Worm (Caenorhabditis elegans) whole organism, early embryonic: ENCODE data around the gene R07E5.7.
A peak's percentile ranks its signal among the peaks of the same experiment; 100 is the strongest.

Source experiments
- B0310.2 ChIP-seq: sonication (generic microtip); optimal IDR thresholded peaks from 2 replicates; lab custom pipeline; 2016; ENCODE audit warnings: mild to moderate bottlenecking, missing genetic modification characterization, missing compliant biosample characterization
- F13C5.2 ChIP-seq: sonication (generic microtip); optimal IDR thresholded peaks from 2 replicates; lab custom pipeline; 2017; ENCODE audit warnings: mild to moderate bottlenecking, missing genetic modification characterization, inconsistent platforms, missing compliant biosample characterization
- aly-1 ChIP-seq: sonication (generic microtip); optimal IDR thresholded peaks from 2 replicates; lab custom pipeline; 2016; ENCODE audit warnings: missing genetic modification characterization, missing compliant biosample characterization
- ama-1 ChIP-seq: fragments of 150-350 bp; optimal IDR thresholded peaks from 2 replicates; lab custom pipeline; 2014
- ceh-13 ChIP-seq: fragments of 200-800 bp; sonication (Bioruptor generic); optimal IDR thresholded peaks from 2 replicates; lab custom pipeline; 2018; ENCODE audit warnings: mild to moderate bottlenecking, missing genetic modification characterization, missing compliant biosample characterization
- ceh-36 ChIP-seq: sonication (generic microtip); optimal IDR thresholded peaks from 2 replicates; lab custom pipeline; 2016; ENCODE audit warnings: missing genetic modification characterization, inconsistent platforms, missing compliant biosample characterization
- ets-7 ChIP-seq: sonication (generic microtip); optimal IDR thresholded peaks from 2 replicates; lab custom pipeline; 2016; ENCODE audit warnings: missing genotype, missing genetic modification characterization, missing compliant biosample characterization
- flt-1 ChIP-seq: fragments of 200-800 bp; sonication (Bioruptor generic); IDR thresholded peaks from 2 replicates; pipeline ENCODE4 v1.3.6; 2022; ENCODE audit warnings: missing genetic modification characterization, missing compliant biosample characterization
- hmbx-1 ChIP-seq: sonication (generic microtip); optimal IDR thresholded peaks from 2 replicates; lab custom pipeline; 2016; ENCODE audit warnings: mild to moderate bottlenecking, missing genetic modification characterization, missing compliant biosample characterization
- hmg-4 ChIP-seq: fragments of 200-800 bp; sonication (Bioruptor generic); optimal IDR thresholded peaks from 2 replicates; lab custom pipeline; 2018; ENCODE audit warnings: mild to moderate bottlenecking, missing genetic modification characterization, missing compliant biosample characterization
- hnd-1 ChIP-seq: sonication (generic microtip); optimal IDR thresholded peaks from 2 replicates; lab custom pipeline; 2016; ENCODE audit warnings: missing genetic modification characterization, missing compliant biosample characterization
- pes-1 ChIP-seq: fragments of 200-800 bp; sonication (Bioruptor generic); IDR thresholded peaks from 2 replicates; pipeline ENCODE4 v1.3.6; 2022; ENCODE audit warnings: missing genetic modification reagents, missing genetic modification characterization, missing compliant biosample characterization
- scrt-1 ChIP-seq: fragments of 200-800 bp; sonication (Bioruptor generic); IDR thresholded peaks from 2 replicates; pipeline ENCODE4 v1.3.6; 2022; ENCODE audit warnings: missing genetic modification characterization, missing compliant biosample characterization
- sea-1 ChIP-seq: fragments of 200-800 bp; sonication (Bioruptor generic); conservative IDR thresholded peaks from 2 replicates; pipeline ENCODE4 v1.3.6; 2022; ENCODE audit warnings: missing genetic modification characterization, missing compliant biosample characterization
- tbx-11 ChIP-seq: fragments of 200-800 bp; sonication (Bioruptor generic); IDR thresholded peaks from 2 replicates; pipeline ENCODE4 v1.3.6; 2022; ENCODE audit warnings: missing genetic modification characterization, missing compliant biosample characterization
- tbx-37 ChIP-seq: fragments of 200-800 bp; sonication (Bioruptor generic); conservative IDR thresholded peaks from 2 replicates; pipeline ENCODE4 v1.3.6; 2022; ENCODE audit warnings: missing genetic modification reagents, missing genetic modification characterization, missing compliant biosample characterization
- tra-4 ChIP-seq: sonication (generic microtip); optimal IDR thresholded peaks from 2 replicates; lab custom pipeline; 2017; ENCODE audit warnings: missing genetic modification characterization, missing compliant biosample characterization

Gene R07E5.7

ce11 chrIII:4417956-4418355, 1.0 kb downstream of the R07E5.7 start, which contains the start of the genes R07E5.19 and pdcd-2:
Gene R07E5.19, minus strand, starts transcription at chrIII:4418056.
Gene pdcd-2, minus strand, starts transcription at chrIII:4418057.
- TF ChIP-seq hmbx-1 = no peak
- TF ChIP-seq tbx-37 (GFP tag; lab: Robert Waterston, UW) = no peak
- no peak for TF ChIP-seq ceh-13 (GFP tag; lab: Kevin White, UChicago)
- no peak for TF ChIP-seq pes-1

- TF ChIP-seq aly-1 (tag; lab: Kevin White, UChicago) (no peak), flt-1 (GFP tag; lab: Robert Waterston, UW) (no peak), F13C5.2 (tag; lab: Kevin White, UChicago) (no peak), hmg-4 (GFP tag; lab: Kevin White, UChicago) (no peak), pes-1 (no peak), tbx-11 (GFP tag; lab: Robert Waterston, UW) (no peak), ceh-36 (tag; lab: Kevin White, UChicago) (no peak), sea-1 (GFP tag; lab: Robert Waterston, UW) (no peak), B0310.2 (tag; lab: Kevin White, UChicago) (no peak), tra-4 (tag; lab: Kevin White, UChicago) (no peak), ceh-13 (GFP tag; lab: Kevin White, UChicago) (no peak), ama-1 (lab: Kevin White, UChicago) (no peak), ets-7 (tag; lab: Kevin White, UChicago) (no peak), hnd-1 (no peak), hmbx-1 (no peak), tbx-37 (GFP tag; lab: Robert Waterston, UW) (no peak), scrt-1 (GFP tag; lab: Robert Waterston, UW) (no peak)
These were observed 3.8 kb downstream of the R07E5.7 start, which contains the start of gene R07E5.11 for ce11 chrIII:4415135-4415534. Gene R07E5.11, minus strand, starts transcription at chrIII:4415235.

- peak; percentile 83 for TF ChIP-seq pes-1
- peak; percentile 77 for TF ChIP-seq scrt-1 (GFP tag; lab: Robert Waterston, UW)
- peak; percentile 49 for TF ChIP-seq hmg-4 (GFP tag; lab: Kevin White, UChicago)
- TF ChIP-seq aly-1 (tag; lab: Kevin White, UChicago) = peak; percentile 60
- TF ChIP-seq tbx-11 (GFP tag; lab: Robert Waterston, UW) = peak; percentile 70; the same call in 1 of the 2 replicates
- peak; percentile 21 for TF ChIP-seq hnd-1
- 0 out of 2 replicates have a peak, but pooled peaks have one; percentile 42 for TF ChIP-seq tbx-37 (GFP tag; lab: Robert Waterston, UW)
- peak; percentile 77 for TF ChIP-seq sea-1 (GFP tag; lab: Robert Waterston, UW)
- TF ChIP-seq flt-1 (GFP tag; lab: Robert Waterston, UW) = peak; percentile 71
- peak; percentile 69 for TF ChIP-seq ceh-36 (tag; lab: Kevin White, UChicago)
- TF ChIP-seq ets-7 (tag; lab: Kevin White, UChicago) = peak; percentile 9
These were observed 4.9 kb downstream of the R07E5.7 start for ce11 chrIII:4414041-4414440.

ce11 chrIII:4413099-4413498, 5.9 kb downstream of the R07E5.7 start, which contains the start of gene mpc-1:
Gene mpc-1, plus strand, starts transcription at chrIII:4413457.
- TF ChIP-seq ama-1 (lab: Kevin White, UChicago) = no peak
- no peak for TF ChIP-seq aly-1 (tag; lab: Kevin White, UChicago)
- TF ChIP-seq F13C5.2 (tag; lab: Kevin White, UChicago) = no peak
- no peak for TF ChIP-seq pes-1
- TF ChIP-seq tbx-37 (GFP tag; lab: Robert Waterston, UW) = no peak
- no peak for TF ChIP-seq ceh-13 (GFP tag; lab: Kevin White, UChicago)

ce11 chrIII:4412108-4413009, 6.6 kb downstream of the R07E5.7 start:
- no peak for TF ChIP-seq hnd-1
- no peak for TF ChIP-seq hmg-4 (GFP tag; lab: Kevin White, UChicago)
- no peak for TF ChIP-seq B0310.2 (tag; lab: Kevin White, UChicago)
- no peak for TF ChIP-seq F13C5.2 (tag; lab: Kevin White, UChicago)
- TF ChIP-seq ets-7 (tag; lab: Kevin White, UChicago) = no peak
- no peak for TF ChIP-seq pes-1
- no peak for TF ChIP-seq hmbx-1
- no peak for TF ChIP-seq ceh-36 (tag; lab: Kevin White, UChicago)
- no peak for TF ChIP-seq ceh-13 (GFP tag; lab: Kevin White, UChicago)
- no peak for TF ChIP-seq ama-1 (lab: Kevin White, UChicago)
- no peak for TF ChIP-seq tbx-37 (GFP tag; lab: Robert Waterston, UW)
- no peak for TF ChIP-seq aly-1 (tag; lab: Kevin White, UChicago)
- no peak for TF ChIP-seq sea-1 (GFP tag; lab: Robert Waterston, UW)
- TF ChIP-seq tra-4 (tag; lab: Kevin White, UChicago) = no peak

- no peak for TF ChIP-seq hnd-1
- no peak for TF ChIP-seq aly-1 (tag; lab: Kevin White, UChicago)
- no peak for TF ChIP-seq F13C5.2 (tag; lab: Kevin White, UChicago)
These were observed 10.7 kb downstream of the R07E5.7 start, which contains the start of gene gpch-1 for ce11 chrIII:4408251-4408650. Gene gpch-1, plus strand, starts transcription at chrIII:4408551.

ce11 chrIII:4407144-4407543, 11.8 kb downstream of the R07E5.7 start, which contains the start of gene prdx-3:
Gene prdx-3, plus strand, starts transcription at chrIII:4407444.
- TF ChIP-seq ama-1 (lab: Kevin White, UChicago) (no peak), tra-4 (tag; lab: Kevin White, UChicago) (no peak), flt-1 (GFP tag; lab: Robert Waterston, UW) (no peak), tbx-11 (GFP tag; lab: Robert Waterston, UW) (no peak), hmbx-1 (no peak), ets-7 (tag; lab: Kevin White, UChicago) (no peak), pes-1 (no peak), ceh-13 (GFP tag; lab: Kevin White, UChicago) (no peak), B0310.2 (tag; lab: Kevin White, UChicago) (no peak)
